Worm (Caenorhabditis elegans) whole organism, late embryonic: ENCODE results near the gene fbxa-96.

Experiments
- C08G9.2 ChIP-seq: sonication (generic microtip); optimal IDR thresholded peaks from 2 replicates; lab custom pipeline; 2016; ENCODE audit warnings: mild to moderate bottlenecking, missing genetic modification characterization, moderate library complexity, missing compliant biosample characterization
- F13H6.1 ChIP-seq: sonication (generic microtip); optimal IDR thresholded peaks from 2 replicates; lab custom pipeline; 2016; ENCODE audit warnings: missing genetic modification characterization, missing compliant biosample characterization
- Y22D7AL.16 ChIP-seq: sonication (generic microtip); optimal IDR thresholded peaks from 2 replicates; lab custom pipeline; 2016; ENCODE audit warnings: missing genetic modification characterization, missing compliant biosample characterization
- ama-1 ChIP-seq: fragments of 150-350 bp; optimal IDR thresholded peaks from 2 replicates; lab custom pipeline; 2014
- ceh-14 ChIP-seq: sonication (generic microtip); optimal IDR thresholded peaks from 2 replicates; lab custom pipeline; 2016; ENCODE audit warnings: missing genotype, missing genetic modification characterization, missing compliant biosample characterization
- ceh-18 ChIP-seq: sonication (generic microtip); optimal IDR thresholded peaks from 2 replicates; lab custom pipeline; 2016; ENCODE audit warnings: missing genetic modification characterization, missing compliant biosample characterization
- ceh-19 ChIP-seq: fragments of 200-800 bp; sonication (Bioruptor generic); optimal IDR thresholded peaks from 2 replicates; lab custom pipeline; 2018; ENCODE audit warnings: mild to moderate bottlenecking, missing genetic modification characterization, missing compliant biosample characterization
- ceh-2 ChIP-seq: sonication (generic microtip); optimal IDR thresholded peaks from 2 replicates; lab custom pipeline; 2016; ENCODE audit warnings: missing genotype, missing genetic modification characterization, missing compliant biosample characterization
- ceh-24 ChIP-seq: sonication (generic microtip); optimal IDR thresholded peaks from 2 replicates; lab custom pipeline; 2016; ENCODE audit warnings: mild to moderate bottlenecking, missing genetic modification characterization, missing compliant biosample characterization
- ceh-30 ChIP-seq: fragments of 150-350 bp; optimal IDR thresholded peaks from 2 replicates; lab custom pipeline; 2014; ENCODE audit warnings: missing biosample characterization, missing genetic modification characterization
- ceh-31 ChIP-seq: sonication (generic microtip); optimal IDR thresholded peaks from 2 replicates; lab custom pipeline; 2016; ENCODE audit warnings: missing genetic modification characterization, missing compliant biosample characterization
- ceh-34 ChIP-seq: sonication (generic microtip); optimal IDR thresholded peaks from 2 replicates; lab custom pipeline; 2016; ENCODE audit warnings: mild to moderate bottlenecking, missing genetic modification characterization, missing compliant biosample characterization
- ceh-48 ChIP-seq: sonication (generic microtip); optimal IDR thresholded peaks from 2 replicates; lab custom pipeline; 2016; ENCODE audit warnings: missing genetic modification characterization, inconsistent platforms, missing compliant biosample characterization
- ceh-6 ChIP-seq: fragments of 200-800 bp; sonication (Bioruptor generic); optimal IDR thresholded peaks from 2 replicates; lab custom pipeline; 2018; ENCODE audit warnings: mild to moderate bottlenecking, missing genetic modification characterization, missing compliant biosample characterization
- ceh-9 ChIP-seq: sonication (generic microtip); optimal IDR thresholded peaks from 2 replicates; lab custom pipeline; 2016; ENCODE audit warnings: mild to moderate bottlenecking, missing genetic modification characterization, inconsistent platforms, missing compliant biosample characterization
- dve-1 ChIP-seq: sonication (generic microtip); optimal IDR thresholded peaks from 2 replicates; lab custom pipeline; 2017; ENCODE audit warnings: antibody characterized with exemption, mild to moderate bottlenecking, missing genetic modification characterization, missing compliant biosample characterization
- elt-2 ChIP-seq: sonication (generic microtip); optimal IDR thresholded peaks from 2 replicates; lab custom pipeline; 2016; ENCODE audit warnings: missing genetic modification reagents, missing genetic modification characterization, missing compliant biosample characterization
- ets-4 ChIP-seq: sonication (generic microtip); optimal IDR thresholded peaks from 2 replicates; lab custom pipeline; 2016; ENCODE audit warnings: missing genetic modification characterization, missing compliant biosample characterization
- eyg-1 ChIP-seq: sonication (generic microtip); optimal IDR thresholded peaks from 2 replicates; lab custom pipeline; 2016; ENCODE audit warnings: missing genotype, missing genetic modification characterization, missing compliant biosample characterization
- fax-1 ChIP-seq: sonication (generic microtip); optimal IDR thresholded peaks from 2 replicates; lab custom pipeline; 2016; ENCODE audit warnings: missing genotype, missing genetic modification characterization, missing compliant biosample characterization
- fkh-10 ChIP-seq: fragments of 150-350 bp; optimal IDR thresholded peaks from 2 replicates; lab custom pipeline; 2014; ENCODE audit warnings: missing biosample characterization, missing genetic modification reagents, missing genetic modification characterization
- gmeb-2 ChIP-seq: sonication (generic microtip); optimal IDR thresholded peaks from 2 replicates; lab custom pipeline; 2016; ENCODE audit warnings: missing genetic modification characterization, inconsistent platforms, missing compliant biosample characterization
- hlh-30 ChIP-seq: sonication (generic microtip); optimal IDR thresholded peaks from 2 replicates; lab custom pipeline; 2017; ENCODE audit warnings: antibody characterized with exemption, missing genetic modification characterization, missing compliant biosample characterization; ENCODE audit not compliant: insufficient read depth
- hlh-8 ChIP-seq: sonication (generic microtip); optimal IDR thresholded peaks from 2 replicates; lab custom pipeline; 2016; ENCODE audit warnings: missing genotype, missing genetic modification characterization, missing compliant biosample characterization
- lim-6 ChIP-seq: sonication (generic microtip); optimal IDR thresholded peaks from 2 replicates; lab custom pipeline; 2016; ENCODE audit warnings: missing genetic modification characterization, missing compliant biosample characterization
- nfya-1 ChIP-seq: sonication (generic microtip); optimal IDR thresholded peaks from 2 replicates; lab custom pipeline; 2017; ENCODE audit warnings: missing genetic modification characterization, mild to moderate bottlenecking, missing compliant biosample characterization, antibody characterized with exemption, moderate library complexity
- nhr-11 ChIP-seq: fragments of 150-350 bp; optimal IDR thresholded peaks from 2 replicates; lab custom pipeline; 2014; ENCODE audit warnings: missing biosample characterization, missing genetic modification characterization
- npax-4 ChIP-seq: sonication (generic microtip); optimal IDR thresholded peaks from 2 replicates; lab custom pipeline; 2016; ENCODE audit warnings: missing genetic modification characterization, missing compliant biosample characterization
- pat-9 ChIP-seq: fragments of 200-800 bp; sonication (Bioruptor generic); optimal IDR thresholded peaks from 2 replicates; lab custom pipeline; 2018; ENCODE audit warnings: mild to moderate bottlenecking, missing genetic modification characterization, moderate library complexity, missing compliant biosample characterization
- pax-1 ChIP-seq: fragments of 150-350 bp; optimal IDR thresholded peaks from 2 replicates; lab custom pipeline; 2014; ENCODE audit warnings: missing biosample characterization, missing genetic modification characterization
- pqm-1 ChIP-seq: sonication (generic microtip); optimal IDR thresholded peaks from 2 replicates; lab custom pipeline; 2016; ENCODE audit warnings: missing genetic modification characterization, missing compliant biosample characterization
- pros-1 ChIP-seq: fragments of 150-350 bp; optimal IDR thresholded peaks from 2 replicates; lab custom pipeline; 2014; ENCODE audit warnings: missing biosample characterization, missing genetic modification reagents, missing genetic modification characterization
- ref-2 ChIP-seq: sonication (generic microtip); optimal IDR thresholded peaks from 2 replicates; lab custom pipeline; 2016; ENCODE audit warnings: missing genetic modification characterization, missing compliant biosample characterization
- rnt-1 ChIP-seq: sonication (generic microtip); optimal IDR thresholded peaks from 2 replicates; lab custom pipeline; 2016; ENCODE audit warnings: missing genetic modification characterization, missing compliant biosample characterization
- sdc-2 ChIP-seq: sonication (generic microtip); optimal IDR thresholded peaks from 2 replicates; lab custom pipeline; 2016; ENCODE audit warnings: missing genotype, missing genetic modification characterization, missing compliant biosample characterization
- sox-2 ChIP-seq: fragments of 200-800 bp; sonication (Bioruptor generic); IDR thresholded peaks from 2 replicates; pipeline ENCODE4 v1.3.6; 2022; ENCODE audit warnings: missing genetic modification reagents, missing genetic modification characterization, missing compliant biosample characterization
- tbx-2 ChIP-seq: sonication (generic microtip); optimal IDR thresholded peaks from 2 replicates; lab custom pipeline; 2016; ENCODE audit warnings: missing genetic modification characterization, missing compliant biosample characterization
- ttx-3 ChIP-seq: sonication (generic microtip); optimal IDR thresholded peaks from 2 replicates; lab custom pipeline; 2016; ENCODE audit warnings: missing genetic modification reagents, missing genetic modification characterization, missing compliant biosample characterization
- unc-42 ChIP-seq: sonication (generic microtip); optimal IDR thresholded peaks from 2 replicates; lab custom pipeline; 2016; ENCODE audit warnings: missing genotype, missing genetic modification characterization, missing compliant biosample characterization
- unc-55 ChIP-seq: sonication (generic microtip); optimal IDR thresholded peaks from 2 replicates; lab custom pipeline; 2017; ENCODE audit warnings: missing biosample characterization, missing genetic modification reagents, missing genetic modification characterization
- zip-5 ChIP-seq: sonication (generic microtip); optimal IDR thresholded peaks from 2 replicates; lab custom pipeline; 2016; ENCODE audit warnings: missing genetic modification characterization, missing compliant biosample characterization
- ztf-16 ChIP-seq: sonication (generic microtip); optimal IDR thresholded peaks from 2 replicates; lab custom pipeline; 2017; ENCODE audit warnings: missing genetic modification characterization, missing compliant biosample characterization

fbxa-96 gene

ce11 chrX:15041340-15041739 is 18.9 kb downstream of the fbxa-96 start:
- TF ChIP-seq nhr-11 (tag; lab: Kevin White, UChicago) (no peak), unc-42 (peak; percentile 83)

- TF ChIP-seq pat-9 (tag; lab: Kevin White, UChicago) (peak; percentile 57), tbx-2 (peak; percentile 68), lim-6 (peak; percentile 8), ztf-16 (tag; lab: Kevin White, UChicago) (peak; percentile 9), pqm-1 (tag; lab: Kevin White, UChicago) (no peak), dve-1 (tag; lab: Kevin White, UChicago) (peak; percentile 3), ceh-6 (GFP tag; lab: Kevin White, UChicago) (no peak), ceh-19 (GFP tag; lab: Kevin White, UChicago) (peak; percentile 3), zip-5 (tag; lab: Kevin White, UChicago) (no peak), sdc-2 (tag; lab: Kevin White, UChicago) (peak; percentile 88), hlh-8 (tag; lab: Kevin White, UChicago) (peak; percentile 49), eyg-1 (tag; lab: Kevin White, UChicago) (peak; percentile 19), ceh-34 (tag; lab: Kevin White, UChicago) (peak; percentile 78), ets-4 (tag; lab: Kevin White, UChicago) (peak; percentile 36), Y22D7AL.16 (tag; lab: Kevin White, UChicago) (no peak), F13H6.1 (tag; lab: Kevin White, UChicago) (peak; percentile 30), ceh-18 (tag; lab: Kevin White, UChicago) (peak; percentile 83), elt-2 (peak; percentile 30), ttx-3 (tag; lab: Kevin White, UChicago) (no peak), nfya-1 (peak; percentile 72), ceh-30 (tag; lab: Kevin White, UChicago) (peak; percentile 61), C08G9.2 (tag; lab: Kevin White, UChicago) (peak; percentile 6), ceh-2 (tag; lab: Kevin White, UChicago) (peak; percentile 65), ceh-24 (tag; lab: Kevin White, UChicago) (no peak), sox-2 (peak; percentile 6; the same call in 1 of the 2 replicates), ceh-48 (peak; percentile 50), ceh-14 (peak; percentile 33), unc-55 (GFP tag; lab: Kevin White, UChicago) (peak; percentile 80), fax-1 (tag; lab: Kevin White, UChicago) (no peak), gmeb-2 (tag; lab: Kevin White, UChicago) (no peak), ceh-9 (tag; lab: Kevin White, UChicago) (no peak), rnt-1 (tag; lab: Kevin White, UChicago) (peak; percentile 79), ref-2 (tag; lab: Kevin White, UChicago) (peak; percentile 76), pax-1 (tag; lab: Kevin White, UChicago) (no peak), hlh-30 (tag; lab: Kevin White, UChicago) (peak; percentile 99), pros-1 (tag; lab: Kevin White, UChicago) (peak; percentile 71), ceh-31 (tag; lab: Kevin White, UChicago) (peak; percentile 84)
Observed at ce11 chrX:15040552-15041080, 19.6 kb downstream of the fbxa-96 start, which contains the start of gene C18B12.4. Gene C18B12.4 (minus strand): TSS chrX:15040602.

- TF ChIP-seq ama-1 (lab: Kevin White, UChicago) (no peak), ttx-3 (tag; lab: Kevin White, UChicago) (no peak), fkh-10 (GFP tag; lab: Kevin White, UChicago) (no peak), pros-1 (tag; lab: Kevin White, UChicago) (no peak), npax-4 (tag; lab: Kevin White, UChicago) (no peak)
Observed at ce11 chrX:15039696-15040212, 20.4 kb downstream of the fbxa-96 start.
